Fruit fly (Drosophila melanogaster): ENCODE measurements around the gene mbc.

- TF ChIP-seq CG8478 (optimal IDR thresholded peaks at IDR 0.05), result no peak
- TF ChIP-seq CTCF (optimal IDR thresholded peaks at IDR 0.05), result no peak
Measured at dm6 chr3R:23849599-23849998, 68.0 kb downstream of the mbc start.

Measured in S2 (cell line).